Worm (Caenorhabditis elegans) whole organism, L2 larva: Measurements from ENCODE around the gene F40G9.19.

Experiments
- F13H6.1 ChIP-seq: sonication (generic microtip); optimal IDR thresholded peaks from 2 replicates; lab custom pipeline; 2016; ENCODE audit warnings: missing genetic modification characterization, missing compliant biosample characterization
- Y55F3AM.14 ChIP-seq: fragments of 200-800 bp; sonication (Bioruptor generic); optimal IDR thresholded peaks from 2 replicates; lab custom pipeline; 2018; ENCODE audit warnings: mild to moderate bottlenecking, missing genetic modification characterization, missing compliant biosample characterization
- ZK546.5 ChIP-seq: sonication (generic microtip); optimal IDR thresholded peaks from 2 replicates; lab custom pipeline; 2017; ENCODE audit warnings: missing biosample characterization, missing genetic modification characterization
- alr-1 ChIP-seq: fragments of 150-350 bp; optimal IDR thresholded peaks from 2 replicates; lab custom pipeline; 2014; ENCODE audit warnings: missing biosample characterization, missing genetic modification characterization
- blmp-1 ChIP-seq: sonication (generic microtip); optimal IDR thresholded peaks from 2 replicates; lab custom pipeline; 2017; ENCODE audit warnings: missing genetic modification characterization, mild to moderate bottlenecking, missing compliant biosample characterization, antibody characterized with exemption, moderate library complexity; ENCODE audit not compliant: insufficient read depth
- ceh-16 ChIP-seq: fragments of 150-350 bp; optimal IDR thresholded peaks from 2 replicates; lab custom pipeline; 2014; ENCODE audit warnings: missing biosample characterization, missing genetic modification characterization
- ceh-82 ChIP-seq: fragments of 150-350 bp; optimal IDR thresholded peaks from 2 replicates; lab custom pipeline; 2014; ENCODE audit warnings: missing biosample characterization, missing genetic modification characterization
- dmd-4 ChIP-seq: sonication (generic microtip); optimal IDR thresholded peaks from 2 replicates; lab custom pipeline; 2017; ENCODE audit warnings: missing biosample characterization, missing genetic modification characterization
- egl-27 ChIP-seq: sonication (generic microtip); optimal IDR thresholded peaks from 3 replicates; lab custom pipeline; 2017; ENCODE audit warnings: missing biosample characterization, missing genetic modification reagents, missing genetic modification characterization
- elt-1 ChIP-seq: fragments of 150-350 bp; optimal IDR thresholded peaks from 2 replicates; lab custom pipeline; 2014; ENCODE audit warnings: missing biosample characterization, missing genetic modification characterization
- elt-3 ChIP-seq: sonication (generic microtip); optimal IDR thresholded peaks from 2 replicates; lab custom pipeline; 2017; ENCODE audit warnings: missing biosample characterization, missing genetic modification characterization
- fos-1 ChIP-seq: fragments of 150-350 bp; optimal IDR thresholded peaks from 2 replicates; lab custom pipeline; 2014; ENCODE audit warnings: missing biosample characterization, missing genetic modification characterization
- gmeb-1 ChIP-seq: fragments of 150-350 bp; optimal IDR thresholded peaks from 2 replicates; lab custom pipeline; 2014; ENCODE audit warnings: missing biosample characterization, missing genetic modification characterization
- lin-11 ChIP-seq: fragments of 150-350 bp; sonication (generic microtip); optimal IDR thresholded peaks from 2 replicates; lab custom pipeline; 2014; ENCODE audit warnings: missing biosample characterization, missing genetic modification characterization, inconsistent platforms, mixed read lengths
- lin-13 ChIP-seq: fragments of 150-350 bp; optimal IDR thresholded peaks from 2 replicates; lab custom pipeline; 2014; ENCODE audit warnings: missing biosample characterization, missing genetic modification reagents, missing genetic modification characterization
- lin-39 ChIP-seq: fragments of 150-350 bp; optimal IDR thresholded peaks from 2 replicates; lab custom pipeline; 2014; ENCODE audit warnings: missing biosample characterization, missing genetic modification reagents, missing genetic modification characterization
- lsy-2 ChIP-seq, 2 experiments: fragments of 150-350 bp in 1 of 2; sonication (generic microtip) in 1 of 2; optimal IDR thresholded peaks; 2 replicates each; lab custom pipeline; 2014 to 2017; ENCODE audit warnings: missing biosample characterization in 2 of 2, missing genetic modification characterization in 2 of 2
- mbf-1 ChIP-seq: sonication (generic microtip); optimal IDR thresholded peaks from 2 replicates; lab custom pipeline; 2017; ENCODE audit warnings: missing biosample characterization, missing genetic modification characterization
- mdl-1 ChIP-seq, 2 experiments: fragments of 150-350 bp in 1 of 2; sonication (generic microtip) in 1 of 2; optimal IDR thresholded peaks; 2 replicates each; lab custom pipeline; 2017; ENCODE audit warnings: missing biosample characterization in 2 of 2, missing genetic modification characterization in 2 of 2
- nhr-10 ChIP-seq: sonication (generic microtip); optimal IDR thresholded peaks from 2 replicates; lab custom pipeline; 2017; ENCODE audit warnings: missing biosample characterization, missing genetic modification characterization
- nhr-11 ChIP-seq: fragments of 150-350 bp; optimal IDR thresholded peaks from 2 replicates; lab custom pipeline; 2014; ENCODE audit warnings: missing biosample characterization, missing genetic modification characterization
- nhr-12 ChIP-seq: fragments of 150-350 bp; optimal IDR thresholded peaks from 2 replicates; lab custom pipeline; 2014; ENCODE audit warnings: missing biosample characterization, missing genetic modification characterization
- nhr-129 ChIP-seq: fragments of 150-350 bp; optimal IDR thresholded peaks from 2 replicates; lab custom pipeline; 2014; ENCODE audit warnings: missing biosample characterization, missing genetic modification characterization
- nhr-23 ChIP-seq: fragments of 150-350 bp; optimal IDR thresholded peaks from 2 replicates; lab custom pipeline; 2014; ENCODE audit warnings: missing biosample characterization, missing genetic modification reagents, missing genetic modification characterization
- nhr-237 ChIP-seq: fragments of 150-350 bp; optimal IDR thresholded peaks from 2 replicates; lab custom pipeline; 2014; ENCODE audit warnings: missing biosample characterization, missing genetic modification characterization
- nhr-25 ChIP-seq: fragments of 150-350 bp; sonication (generic microtip); optimal IDR thresholded peaks from 3 replicates; lab custom pipeline; 2014; ENCODE audit warnings: missing biosample characterization, missing genetic modification characterization
- nhr-6 ChIP-seq: fragments of 150-350 bp; optimal IDR thresholded peaks from 2 replicates; lab custom pipeline; 2014; ENCODE audit warnings: missing biosample characterization, missing genetic modification characterization
- skn-1 ChIP-seq: sonication (generic microtip); optimal IDR thresholded peaks from 2 replicates; lab custom pipeline; 2017; ENCODE audit warnings: missing biosample characterization, missing genetic modification characterization
- sma-9 ChIP-seq, 2 experiments: fragments of 150-350 bp in 1 of 2; sonication (generic microtip) in 1 of 2; optimal IDR thresholded peaks; 2 replicates each; lab custom pipeline; 2014 to 2016; ENCODE audit warnings: missing genetic modification characterization in 2 of 2, mild to moderate bottlenecking in 1 of 2, missing biosample characterization in 1 of 2, missing compliant biosample characterization in 1 of 2, missing genetic modification reagents in 1 of 2, moderate library complexity in 1 of 2
- snpc-4 ChIP-seq: fragments of 150-350 bp; optimal IDR thresholded peaks from 2 replicates; lab custom pipeline; 2014; ENCODE audit warnings: missing biosample characterization, missing genetic modification characterization
- unc-39 ChIP-seq: fragments of 150-350 bp; optimal IDR thresholded peaks from 2 replicates; lab custom pipeline; 2014; ENCODE audit warnings: missing biosample characterization, missing genetic modification characterization
- unc-62 ChIP-seq: fragments of 150-350 bp; optimal IDR thresholded peaks from 2 replicates; lab custom pipeline; 2014; ENCODE audit warnings: missing biosample characterization, missing genetic modification reagents, missing genetic modification characterization
- ztf-1 ChIP-seq: fragments of 200-800 bp; sonication (Bioruptor generic); conservative IDR thresholded peaks from 2 replicates; pipeline ENCODE4 v1.3.6; 2022; ENCODE audit warnings: missing genetic modification characterization, missing compliant biosample characterization
- ztf-11 ChIP-seq: sonication (generic microtip); optimal IDR thresholded peaks from 2 replicates; lab custom pipeline; 2017; ENCODE audit warnings: missing biosample characterization, missing genetic modification characterization
- ztf-4 ChIP-seq: fragments of 150-350 bp; optimal IDR thresholded peaks from 2 replicates; lab custom pipeline; 2014; ENCODE audit warnings: missing biosample characterization, missing genetic modification characterization

The F40G9.19 gene

ce11 chrIII:178126-178525, 4.5 kb downstream of the F40G9.19 start:
- TF ChIP-seq ZK546.5 (tag; lab: Kevin White, UChicago) (no peak), nhr-6 (tag; lab: Kevin White, UChicago) (no peak), ztf-11 (tag; lab: Kevin White, UChicago) (no peak), snpc-4 (tag; lab: Kevin White, UChicago) (no peak), fos-1 (no peak), egl-27 (tag; lab: Kevin White, UChicago) (no peak), lin-13 (GFP tag; lab: Kevin White, UChicago) (no peak), nhr-23 (tag; lab: Kevin White, UChicago) (no peak), nhr-129 (tag; lab: Kevin White, UChicago) (no peak)

- TF ChIP-seq gmeb-1: no peak
- TF ChIP-seq mdl-1 (tag; optimal IDR thresholded peaks at IDR 0.05; lab: Kevin White, UChicago): no peak
- no peak for TF ChIP-seq mbf-1 (tag; lab: Kevin White, UChicago)
- TF ChIP-seq nhr-11 (tag; lab: Kevin White, UChicago): no peak
- no peak for TF ChIP-seq nhr-10 (tag; lab: Kevin White, UChicago)
- no peak for TF ChIP-seq elt-1 (tag; lab: Kevin White, UChicago)
- no peak for TF ChIP-seq F13H6.1 (tag; lab: Kevin White, UChicago)
- TF ChIP-seq sma-9 (GFP tag; optimal IDR thresholded peaks at IDR 0.05; lab: Kevin White, UChicago): no peak
- TF ChIP-seq sma-9 (tag; optimal IDR thresholded peaks at IDR 0.05; lab: Kevin White, UChicago): no peak
Measured at ce11 chrIII:179123-179592, 5.6 kb downstream of the F40G9.19 start, which contains the start of gene F40G9.6. TSS of gene F40G9.6 (plus strand) at chrIII:179542.

- TF ChIP-seq nhr-11 (tag; lab: Kevin White, UChicago) (no peak), lin-11 (tag; lab: Kevin White, UChicago) (no peak), nhr-12 (tag; lab: Kevin White, UChicago) (no peak), lsy-2 (tag; optimal IDR thresholded peaks at IDR 0.05; lab: Kevin White, UChicago) (no peak), ztf-11 (tag; lab: Kevin White, UChicago) (no peak)
Measured at ce11 chrIII:180963-181362, 7.4 kb downstream of the F40G9.19 start, which contains the start of gene F40G9.5. TSS of gene F40G9.5 (plus strand) at chrIII:181263.

- TF ChIP-seq ztf-4 (tag; lab: Kevin White, UChicago) (no peak), nhr-11 (tag; lab: Kevin White, UChicago) (no peak), nhr-23 (tag; lab: Kevin White, UChicago) (no peak), ceh-82 (tag; lab: Kevin White, UChicago) (no peak), skn-1 (no peak), nhr-25 (tag; lab: Kevin White, UChicago) (no peak), lin-11 (tag; lab: Kevin White, UChicago) (no peak), elt-3 (tag; lab: Kevin White, UChicago) (no peak), lin-39 (tag; lab: Kevin White, UChicago) (no peak), ztf-1 (no peak), ceh-16 (tag; lab: Kevin White, UChicago) (no peak), alr-1 (tag; lab: Kevin White, UChicago) (no peak), blmp-1 (tag; lab: Kevin White, UChicago) (no peak), dmd-4 (no peak), Y55F3AM.14 (GFP tag; lab: Kevin White, UChicago) (no peak), nhr-237 (no peak), unc-39 (tag; lab: Kevin White, UChicago) (no peak)
Measured at ce11 chrIII:182080-182479, 8.5 kb downstream of the F40G9.19 start, which contains the start of gene F40G9.15. TSS of gene F40G9.15 (plus strand) at chrIII:182380.

- TF ChIP-seq fos-1: peak; percentile 35
- TF ChIP-seq unc-62: no peak
- TF ChIP-seq, all 48 proteins: peak for 1
Measured at ce11 chrIII:183072-183471, 9.5 kb downstream of the F40G9.19 start.
